Worm (Caenorhabditis elegans): ENCODE data around the gene ocr-2.

ce11 chrIV:8262671-8263070 is 42.8 kb upstream of the ocr-2 start:
- no peak for TF ChIP-seq nfyb-1 (GFP tag; IDR thresholded peaks at IDR 0.05)
- TF ChIP-seq nfya-1 (tag; optimal IDR thresholded peaks at IDR 0.05; ENCODE audit: borderline replicate concordance, insufficient read depth), result no peak
- TF ChIP-seq Y56A3A.18 (GFP tag; IDR thresholded peaks at IDR 0.05), result no peak
- no peak for TF ChIP-seq unc-62 (GFP tag; optimal IDR thresholded peaks at IDR 0.05)
- no peak for TF ChIP-seq B0035.1 (tag; optimal IDR thresholded peaks at IDR 0.05)
- TF ChIP-seq bed-1 (GFP tag; IDR thresholded peaks at IDR 0.05), result no peak
- TF ChIP-seq lag-1 (GFP tag; IDR thresholded peaks at IDR 0.05), result no peak
- TF ChIP-seq Y95B8A.8 (GFP tag; IDR thresholded peaks at IDR 0.05), result no peak

Measured in whole organism, young adult.